Worm (Caenorhabditis elegans) whole organism, L4 larva: ENCODE data around the gene kcc-3.

Experiments used
- ces-1 ChIP-seq: fragments of 150-350 bp; sonication (generic microtip); optimal IDR thresholded peaks from 4 replicates; lab custom pipeline; 2014; ENCODE audit warnings: missing biosample characterization, missing genetic modification reagents, missing genetic modification characterization
- lin-29 ChIP-seq: fragments of 200-800 bp; sonication (Bioruptor generic); IDR thresholded peaks from 2 replicates; pipeline ENCODE4 v1.3.6; 2022; ENCODE audit warnings: missing genetic modification reagents, missing genetic modification characterization, missing compliant biosample characterization
- lir-3 ChIP-seq: sonication (generic microtip); optimal IDR thresholded peaks from 2 replicates; lab custom pipeline; 2016; ENCODE audit warnings: mild to moderate bottlenecking, missing genetic modification characterization, missing compliant biosample characterization
- php-3 ChIP-seq: fragments of 200-800 bp; sonication (Bioruptor generic); IDR thresholded peaks from 2 replicates; pipeline ENCODE4 v1.3.6; 2022; ENCODE audit warnings: missing genetic modification reagents, missing genetic modification characterization, missing compliant biosample characterization
- unc-62 ChIP-seq, 3 experiments: fragments of 150-350 bp in 1 of 3; sonication (generic microtip); optimal IDR thresholded peaks in 2 of 3; peaks in 1 of 3; 1 replicate in 1 of 3; 2 replicates in 2 of 3; lab custom pipeline; 2014 to 2017; ENCODE audit warnings: missing biosample characterization in 3 of 3, missing genetic modification characterization in 3 of 3, missing genetic modification reagents in 3 of 3, missing genotype in 1 of 3
- ztf-11 ChIP-seq: fragments of 150-350 bp; optimal IDR thresholded peaks from 2 replicates; lab custom pipeline; 2014; ENCODE audit warnings: missing biosample characterization, missing genetic modification characterization

DNA sequence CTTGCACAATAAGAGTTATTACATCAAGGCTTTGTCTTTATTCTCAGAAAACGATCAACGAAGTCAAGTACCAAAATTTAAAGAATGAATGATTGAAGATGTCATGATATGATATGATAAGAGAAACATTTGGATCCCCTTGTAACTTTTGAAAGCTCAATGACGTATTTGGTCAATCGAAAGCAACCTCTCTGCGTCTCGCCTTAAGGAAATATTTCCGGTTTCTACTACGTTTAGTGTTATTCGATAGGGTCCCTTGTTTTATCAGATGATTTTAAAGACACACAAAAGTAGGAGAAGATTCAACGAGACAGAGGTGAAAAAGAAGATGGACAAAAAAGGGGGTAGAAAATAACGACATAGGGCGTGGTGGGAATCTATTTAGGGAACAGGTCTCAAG, 20.8 kb downstream of the kcc-3 start:
- TF ChIP-seq lir-3 (tag; lab: Kevin White, UChicago) (no peak), ces-1 (no peak), ztf-11 (tag; lab: Kevin White, UChicago) (no peak), php-3 (GFP tag; lab: Robert Waterston, UW) (no peak), unc-62 (GFP tag; optimal IDR thresholded peaks at IDR 0.05 in 1 of 2; lab: Kevin White, UChicago) (no peak), unc-62 (tag; optimal IDR thresholded peaks at IDR 0.05; lab: Kevin White, UChicago) (no peak), lin-29 (GFP tag; lab: Robert Waterston, UW) (no peak)
